Fruit fly (Drosophila melanogaster): ENCODE measurements around the gene CG42704.

- TF ChIP-seq ttk (optimal IDR thresholded peaks at IDR 0.05) (no peak), h (optimal IDR thresholded peaks at IDR 0.05) (no peak)
Observed at dm6 chrX:7445023-7445422, 32.6 kb downstream of the CG42704 start.

Measured in Kc167 (cell line).